Fruit fly (Drosophila melanogaster) whole organism, embryonic: Measurements from ENCODE around the gene Rbp4.
A peak's percentile ranks its signal among the peaks of the same experiment; 100 is the strongest.

Source experiments
- Bgb ChIP-seq: fragments of 200-800 bp; sonication (Bioruptor generic); IDR thresholded peaks from 2 replicates; pipeline ENCODE4 v1.3.6; 2022; ENCODE audit warnings: missing biosample characterization, missing genetic modification characterization; ENCODE audit not compliant: partially characterized antibody
- CG10431 ChIP-seq: fragments of 200-800 bp; sonication (Bioruptor generic); optimal IDR thresholded peaks from 3 replicates; lab custom pipeline; 2018; ENCODE audit warnings: missing biosample characterization, mild to moderate bottlenecking, missing genetic modification characterization
- CG10959 ChIP-seq: fragments of 200-800 bp; sonication (Bioruptor generic); IDR thresholded peaks from 2 replicates; pipeline ENCODE4 v1.3.6; 2022; ENCODE audit warnings: missing biosample characterization, missing genetic modification characterization
- CG10979 ChIP-seq: fragments of 200-800 bp; sonication (Bioruptor generic); optimal IDR thresholded peaks from 2 replicates; lab custom pipeline; 2018; ENCODE audit warnings: missing biosample characterization, mild to moderate bottlenecking, missing genetic modification characterization, moderate library complexity
- CG11456 ChIP-seq: fragments of 200-800 bp; sonication (Bioruptor generic); IDR thresholded peaks from 3 replicates; pipeline ENCODE4 v1.3.6; 2022; ENCODE audit warnings: missing biosample characterization, missing genetic modification characterization
- CG14014 ChIP-seq: fragments of 200-800 bp; sonication (Bioruptor generic); IDR thresholded peaks from 2 replicates; pipeline ENCODE4 v1.3.6; 2022; ENCODE audit warnings: missing biosample characterization, missing genetic modification characterization
- CG14710 ChIP-seq: fragments of 200-800 bp; sonication (Bioruptor generic); optimal IDR thresholded peaks from 3 replicates; lab custom pipeline; 2019; ENCODE audit warnings: missing biosample characterization, mild to moderate bottlenecking, missing genetic modification characterization, moderate library complexity
- CG3407 ChIP-seq: fragments of 200-800 bp; sonication (Bioruptor generic); optimal IDR thresholded peaks from 2 replicates; lab custom pipeline; 2018; ENCODE audit warnings: missing biosample characterization, mild to moderate bottlenecking, missing genetic modification characterization
- CG34224 ChIP-seq: fragments of 200-800 bp; sonication (Bioruptor generic); IDR thresholded peaks from 3 replicates; pipeline ENCODE4 v1.3.6; 2022; ENCODE audit warnings: missing biosample characterization, missing genetic modification characterization; ENCODE audit not compliant: partially characterized antibody
- CG34422 ChIP-seq: fragments of 200-800 bp; sonication (Bioruptor generic); IDR thresholded peaks from 3 replicates; pipeline ENCODE4 v1.3.6; 2022; ENCODE audit warnings: missing biosample characterization, missing genetic modification characterization
- CG7745 ChIP-seq: fragments of 200-800 bp; sonication (Bioruptor generic); optimal IDR thresholded peaks from 2 replicates; lab custom pipeline; 2018; ENCODE audit warnings: missing biosample characterization, mild to moderate bottlenecking, missing genetic modification characterization, moderate library complexity
- Camta ChIP-seq: fragments of 200-800 bp; sonication (Bioruptor generic); optimal IDR thresholded peaks from 2 replicates; lab custom pipeline; 2016; ENCODE audit warnings: missing biosample characterization, missing genetic modification characterization
- Dek ChIP-seq: fragments of 200-800 bp; sonication (Bioruptor generic); optimal IDR thresholded peaks from 3 replicates; lab custom pipeline; 2019; ENCODE audit warnings: missing biosample characterization, mild to moderate bottlenecking, missing genetic modification characterization, moderate library complexity
- Dref ChIP-seq: fragments of 200-800 bp; sonication (Bioruptor generic); IDR thresholded peaks from 2 replicates; pipeline ENCODE4 v1.3.6; 2022; ENCODE audit warnings: missing biosample characterization, missing genetic modification characterization
- Eip74EF ChIP-seq, 2 experiments: fragments of 200-800 bp in 1 of 2; fragments of >200 bp in 1 of 2; sonication (Bioruptor generic) in 1 of 2; optimal IDR thresholded peaks; 2 replicates each; lab custom pipeline; 2017 to 2019; ENCODE audit warnings: missing biosample characterization in 2 of 2, missing genetic modification characterization in 2 of 2, mild to moderate bottlenecking in 1 of 2, moderate library complexity in 1 of 2
- Fer3 ChIP-seq: fragments of 200-800 bp; sonication (Bioruptor generic); optimal IDR thresholded peaks from 2 replicates; lab custom pipeline; 2018; ENCODE audit warnings: missing biosample characterization, mild to moderate bottlenecking, missing genetic modification characterization, moderate library complexity
- Gsc ChIP-seq: fragments of 200-800 bp; sonication (Bioruptor generic); IDR thresholded peaks from 2 replicates; pipeline ENCODE4 v1.3.6; 2022; ENCODE audit warnings: missing biosample characterization, missing genetic modification characterization
- HHEX ChIP-seq: fragments of 200-800 bp; sonication (Bioruptor generic); optimal IDR thresholded peaks from 3 replicates; lab custom pipeline; 2017; ENCODE audit warnings: missing biosample characterization, mild to moderate bottlenecking, missing genetic modification characterization, missing genetic modification reagents
- Hey ChIP-seq: fragments of 200-800 bp; sonication (Bioruptor generic); optimal IDR thresholded peaks from 3 replicates; lab custom pipeline; 2018; ENCODE audit warnings: missing biosample characterization, mild to moderate bottlenecking, missing genetic modification characterization
- Hmx ChIP-seq: fragments of 200-800 bp; sonication (Bioruptor generic); optimal IDR thresholded peaks from 2 replicates; lab custom pipeline; 2016; ENCODE audit warnings: missing biosample characterization, missing genetic modification characterization
- MESR4 ChIP-seq: fragments of 200-800 bp; sonication (Bioruptor generic); optimal IDR thresholded peaks from 2 replicates; lab custom pipeline; 2018; ENCODE audit warnings: missing biosample characterization, mild to moderate bottlenecking, missing genetic modification characterization, moderate library complexity
- MTF-1 ChIP-seq: fragments of 200-800 bp; sonication (Bioruptor generic); optimal IDR thresholded peaks from 2 replicates; lab custom pipeline; 2018; ENCODE audit warnings: missing biosample characterization, mild to moderate bottlenecking, missing genetic modification characterization, borderline replicate concordance
- NK7.1 ChIP-seq: fragments of 200-800 bp; sonication (Bioruptor generic); optimal IDR thresholded peaks from 3 replicates; lab custom pipeline; 2016; ENCODE audit warnings: missing biosample characterization, missing genetic modification characterization
- Sin3A ChIP-seq: fragments of >200 bp; optimal IDR thresholded peaks from 2 replicates; lab custom pipeline; 2018
- Sox102F ChIP-seq: fragments of 200-800 bp; sonication (Bioruptor generic); optimal IDR thresholded peaks from 2 replicates; lab custom pipeline; 2018; ENCODE audit warnings: missing biosample characterization, mild to moderate bottlenecking, missing genetic modification characterization, moderate library complexity
- Stat92E ChIP-seq, 3 experiments: fragments of >200 bp in 2 of 3; fragments of 200-800 bp in 1 of 3; sonication (Bioruptor generic) in 1 of 3; optimal IDR thresholded peaks; 2 replicates each; lab custom pipeline; 2017 to 2019; ENCODE audit warnings: missing biosample characterization in 3 of 3, missing genetic modification characterization in 3 of 3, mild to moderate bottlenecking in 1 of 3, moderate library complexity in 1 of 3
- Vsx1 ChIP-seq: fragments of 200-800 bp; sonication (Bioruptor generic); optimal IDR thresholded peaks from 2 replicates; lab custom pipeline; 2017; ENCODE audit warnings: missing biosample characterization, mild to moderate bottlenecking, missing genetic modification characterization, missing genetic modification reagents
- ab ChIP-seq: fragments of 200-800 bp; sonication (Bioruptor generic); optimal IDR thresholded peaks from 2 replicates; lab custom pipeline; 2016; ENCODE audit warnings: missing biosample characterization, missing genetic modification characterization
- bbx ChIP-seq: fragments of 200-800 bp; sonication (Bioruptor generic); IDR thresholded peaks from 2 replicates; pipeline ENCODE4 v1.3.6; 2022; ENCODE audit warnings: missing biosample characterization, missing genetic modification characterization; ENCODE audit not compliant: partially characterized antibody
- dimm ChIP-seq: fragments of 200-800 bp; sonication (Bioruptor generic); IDR thresholded peaks from 2 replicates; pipeline ENCODE4 v1.3.6; 2022; ENCODE audit warnings: missing biosample characterization, missing genetic modification characterization
- dm ChIP-seq: fragments of 200-800 bp; sonication (Bioruptor generic); optimal IDR thresholded peaks from 3 replicates; lab custom pipeline; 2016; ENCODE audit warnings: missing biosample characterization, missing genetic modification characterization
- dmrt11E ChIP-seq: fragments of 200-800 bp; sonication (Bioruptor generic); optimal IDR thresholded peaks from 3 replicates; lab custom pipeline; 2018; ENCODE audit warnings: missing biosample characterization, mild to moderate bottlenecking, missing genetic modification characterization, moderate library complexity
- ham ChIP-seq: fragments of 200-800 bp; sonication (Bioruptor generic); IDR thresholded peaks from 2 replicates; pipeline ENCODE4 v1.3.6; 2022; ENCODE audit warnings: missing biosample characterization, missing genetic modification characterization
- kah ChIP-seq: fragments of 200-800 bp; sonication (Bioruptor generic); optimal IDR thresholded peaks from 2 replicates; lab custom pipeline; 2018; ENCODE audit warnings: missing biosample characterization, mild to moderate bottlenecking, missing genetic modification characterization
- kay ChIP-seq: fragments of 200-800 bp; sonication (Bioruptor generic); optimal IDR thresholded peaks from 2 replicates; lab custom pipeline; 2016; ENCODE audit warnings: missing biosample characterization, missing genetic modification characterization
- lab ChIP-seq: fragments of 200-800 bp; sonication (Bioruptor generic); optimal IDR thresholded peaks from 3 replicates; lab custom pipeline; 2017; ENCODE audit warnings: missing biosample characterization, missing genetic modification characterization, mild to moderate bottlenecking, moderate library complexity, missing genetic modification reagents
- nmo ChIP-seq: fragments of 200-800 bp; sonication (Bioruptor generic); optimal IDR thresholded peaks from 2 replicates; lab custom pipeline; 2018; ENCODE audit warnings: missing biosample characterization, mild to moderate bottlenecking, missing genetic modification characterization, moderate library complexity
- oc ChIP-seq: fragments of 200-800 bp; sonication (Bioruptor generic); optimal IDR thresholded peaks from 2 replicates; lab custom pipeline; 2018; ENCODE audit warnings: missing biosample characterization, mild to moderate bottlenecking, missing genetic modification characterization, moderate library complexity
- pho ChIP-seq: fragments of 200-800 bp; sonication (Bioruptor generic); optimal IDR thresholded peaks from 2 replicates; lab custom pipeline; 2016; ENCODE audit warnings: missing biosample characterization, missing genetic modification characterization
- pita ChIP-seq: fragments of 200-800 bp; sonication (Bioruptor generic); optimal IDR thresholded peaks from 2 replicates; lab custom pipeline; 2017; ENCODE audit warnings: missing biosample characterization, mild to moderate bottlenecking, missing genetic modification characterization
- pros ChIP-seq: fragments of 200-800 bp; sonication (Bioruptor generic); optimal IDR thresholded peaks from 3 replicates; lab custom pipeline; 2019; ENCODE audit warnings: missing biosample characterization, mild to moderate bottlenecking, missing genetic modification characterization, moderate library complexity
- pum ChIP-seq: fragments of 200-800 bp; sonication (Bioruptor generic); optimal IDR thresholded peaks from 2 replicates; lab custom pipeline; 2016; ENCODE audit warnings: missing biosample characterization, missing genetic modification characterization
- schlank ChIP-seq: fragments of 200-800 bp; sonication (Bioruptor generic); optimal IDR thresholded peaks from 2 replicates; lab custom pipeline; 2018; ENCODE audit warnings: missing biosample characterization, mild to moderate bottlenecking, missing genetic modification characterization
- sim ChIP-seq: fragments of 200-800 bp; sonication (Bioruptor generic); IDR thresholded peaks from 2 replicates; pipeline ENCODE4 v1.3.6; 2022; ENCODE audit warnings: missing biosample characterization, missing genetic modification characterization
- tin ChIP-seq: fragments of 200-800 bp; sonication (Bioruptor generic); optimal IDR thresholded peaks from 3 replicates; lab custom pipeline; 2016; ENCODE audit warnings: missing biosample characterization, missing genetic modification characterization
- zfh1 ChIP-seq: fragments of 200-800 bp; sonication (Bioruptor generic); IDR thresholded peaks from 3 replicates; pipeline ENCODE4 v1.3.6; 2022; ENCODE audit warnings: missing biosample characterization, missing genetic modification characterization

Rbp4 gene

DNA sequence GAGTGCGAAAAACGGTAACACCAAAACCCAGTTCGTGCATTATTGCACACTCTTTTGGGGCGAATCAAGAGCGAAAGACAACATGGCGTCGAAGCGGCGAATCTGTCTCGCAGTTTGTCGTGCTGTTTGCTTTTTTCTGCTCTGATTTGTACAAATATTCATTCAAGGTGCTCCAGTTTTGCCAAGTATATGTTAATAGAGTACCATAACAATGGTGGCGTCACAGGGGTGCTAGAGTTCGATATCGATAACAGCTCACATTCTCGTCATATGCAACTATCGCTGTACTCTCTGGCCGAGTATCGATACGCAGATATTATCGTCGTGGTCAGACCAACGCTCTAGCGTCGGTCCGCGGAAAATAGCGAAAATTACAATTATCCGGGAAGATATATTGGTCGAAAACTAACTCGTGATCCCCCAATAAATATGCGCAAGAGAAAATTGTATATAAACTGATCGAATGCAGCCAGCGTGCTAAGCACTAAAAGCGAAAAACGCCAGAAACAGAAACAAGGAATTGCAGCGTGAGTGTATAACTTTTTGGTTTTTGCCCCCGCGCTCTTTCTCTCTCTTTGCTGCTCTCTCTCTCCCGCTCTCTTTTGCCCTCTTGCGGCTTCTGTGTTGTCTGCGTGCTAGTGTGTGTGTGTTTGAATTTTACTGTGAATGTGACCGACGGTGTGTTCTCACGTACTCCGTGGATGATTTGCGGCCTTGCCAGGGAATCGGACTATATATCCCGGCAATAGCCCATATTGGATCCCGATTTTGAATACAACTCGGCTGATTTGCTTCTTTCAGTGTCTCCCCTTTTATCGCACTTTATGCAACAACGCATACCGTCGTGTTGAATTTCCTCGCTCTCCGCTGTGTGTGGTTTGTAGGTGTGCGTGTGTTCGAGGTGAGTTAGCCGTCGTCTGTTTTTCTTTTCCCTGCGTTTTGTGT lies 27.7 kb upstream of the Rbp4 start, which contains the start of gene flfl (continued):
- TF ChIP-seq dimm (GFP tag; lab: Robert Waterston, UW), result no peak
- peak; percentile 18 for TF ChIP-seq Sox102F (GFP tag; lab: Kevin White, UChicago)
- peak; percentile 12 for TF ChIP-seq kah (GFP tag; lab: Kevin White, UChicago)
- no peak for TF ChIP-seq CG34422 (GFP tag; lab: Robert Waterston, UW)
- no peak for TF ChIP-seq CG3407
- TF ChIP-seq nmo (GFP tag; lab: Kevin White, UChicago), result peak; percentile 51
- TF ChIP-seq tin (GFP tag; lab: Kevin White, UChicago), result peak; percentile 3
- TF ChIP-seq MTF-1, result peak; percentile 0
- no peak for TF ChIP-seq pita (GFP tag; lab: Kevin White, UChicago)
- no peak for TF ChIP-seq ham (GFP tag; lab: Robert Waterston, UW)
- no peak for TF ChIP-seq CG14014
- no peak for TF ChIP-seq dmrt11E (tag; lab: Kevin White, UChicago)
- TF ChIP-seq CG11456 (GFP tag; lab: Robert Waterston, UW), result no peak
- TF ChIP-seq dm, result peak; percentile 48
- no peak for TF ChIP-seq CG34224 (GFP tag; lab: Robert Waterston, UW)
- peak; percentile 98 for TF ChIP-seq Sin3A
- no peak for TF ChIP-seq CG7745
- TF ChIP-seq Hey (tag; lab: Kevin White, UChicago), result no peak
- TF ChIP-seq Camta (GFP tag; lab: Kevin White, UChicago), result no peak
- no peak for TF ChIP-seq Dref
- peak; percentile 3 for TF ChIP-seq HHEX (GFP tag; lab: Kevin White, UChicago)
- no peak for TF ChIP-seq CG10431 (GFP tag; lab: Kevin White, UChicago)
- no peak for TF ChIP-seq Dek (tag; lab: Kevin White, UChicago)
- no peak for TF ChIP-seq sim
- no peak for TF ChIP-seq CG10959 (GFP tag; lab: Robert Waterston, UW)
- no peak for TF ChIP-seq schlank (tag; lab: Kevin White, UChicago)
- no peak for TF ChIP-seq Fer3 (tag; lab: Kevin White, UChicago)
- TF ChIP-seq bbx (GFP tag; lab: Robert Waterston, UW), result no peak
- no peak for TF ChIP-seq pros (GFP tag; lab: Kevin White, UChicago)
- no peak for TF ChIP-seq ab (GFP tag; lab: Kevin White, UChicago)
- TF ChIP-seq MESR4, result peak; percentile 94
- TF ChIP-seq Vsx1 (GFP tag; lab: Kevin White, UChicago), result no peak
- TF ChIP-seq Gsc (GFP tag; lab: Robert Waterston, UW), result no peak
- TF ChIP-seq kay (GFP tag; lab: Kevin White, UChicago), result no peak
- no peak for TF ChIP-seq Eip74EF (GFP tag; optimal IDR thresholded peaks at IDR 0.05; lab: Kevin White, UChicago)
- no peak for TF ChIP-seq Hmx (GFP tag; lab: Kevin White, UChicago)
- TF ChIP-seq Stat92E (GFP tag; optimal IDR thresholded peaks at IDR 0.05; lab: Kevin White, UChicago), result no peak
- no peak for TF ChIP-seq oc
- no peak for TF ChIP-seq zfh1 (GFP tag; lab: Robert Waterston, UW)
- TF ChIP-seq NK7.1 (GFP tag; lab: Kevin White, UChicago), result no peak
- TF ChIP-seq pho (GFP tag; lab: Kevin White, UChicago), result no peak
- no peak for TF ChIP-seq CG10979
- TF ChIP-seq CG14710, result peak; percentile 53
- peak; percentile 35 for TF ChIP-seq lab (GFP tag; lab: Kevin White, UChicago)
- TF ChIP-seq pum (GFP tag; lab: Kevin White, UChicago), result peak; percentile 13
- no peak for TF ChIP-seq Bgb (GFP tag; lab: Robert Waterston, UW)
